Fruit fly (Drosophila melanogaster) whole organism, embryonic: Measurements from ENCODE around the gene Sas-6.

Source experiments
- Ada2b ChIP-seq: fragments of 200-800 bp; sonication (Bioruptor generic); IDR thresholded peaks from 2 replicates; pipeline ENCODE4 v1.3.6; 2022; ENCODE audit warnings: missing biosample characterization, missing genetic modification characterization
- CG10431 ChIP-seq: fragments of 200-800 bp; sonication (Bioruptor generic); optimal IDR thresholded peaks from 3 replicates; lab custom pipeline; 2018; ENCODE audit warnings: missing biosample characterization, mild to moderate bottlenecking, missing genetic modification characterization
- CG10979 ChIP-seq: fragments of 200-800 bp; sonication (Bioruptor generic); optimal IDR thresholded peaks from 2 replicates; lab custom pipeline; 2018; ENCODE audit warnings: missing biosample characterization, mild to moderate bottlenecking, missing genetic modification characterization, moderate library complexity
- CG11247 ChIP-seq: fragments of 200-800 bp; sonication (Bioruptor generic); IDR thresholded peaks from 2 replicates; pipeline ENCODE4 v1.3.6; 2022; ENCODE audit warnings: missing biosample characterization, missing genetic modification characterization
- CG17359 ChIP-seq: fragments of 200-800 bp; sonication (Bioruptor generic); optimal IDR thresholded peaks from 3 replicates; lab custom pipeline; 2018; ENCODE audit warnings: missing biosample characterization, mild to moderate bottlenecking, missing genetic modification characterization, moderate library complexity
- CG17361 ChIP-seq: fragments of 200-800 bp; sonication (Bioruptor generic); IDR thresholded peaks from 3 replicates; pipeline ENCODE4 v1.3.6; 2022; ENCODE audit warnings: missing biosample characterization, missing genetic modification characterization
- CG1792 ChIP-seq: fragments of 200-800 bp; sonication (Bioruptor generic); optimal IDR thresholded peaks from 2 replicates; lab custom pipeline; 2016; ENCODE audit warnings: missing biosample characterization, missing genetic modification characterization
- CG18262 ChIP-seq: fragments of 200-800 bp; optimal IDR thresholded peaks from 3 replicates; lab custom pipeline; 2019; ENCODE audit warnings: missing biosample characterization, mild to moderate bottlenecking, missing genetic modification characterization, moderate library complexity
- CG18599 ChIP-seq: fragments of 200-800 bp; sonication (Bioruptor generic); optimal IDR thresholded peaks from 3 replicates; lab custom pipeline; 2017; ENCODE audit warnings: missing biosample characterization, missing genetic modification characterization, mild to moderate bottlenecking, moderate library complexity, missing genetic modification reagents
- CG2120 ChIP-seq: fragments of 200-800 bp; sonication (Bioruptor generic); optimal IDR thresholded peaks from 3 replicates; lab custom pipeline; 2016; ENCODE audit warnings: missing biosample characterization, missing genetic modification characterization
- CG30403 ChIP-seq: fragments of 200-800 bp; sonication (Bioruptor generic); optimal IDR thresholded peaks from 3 replicates; lab custom pipeline; 2016; ENCODE audit warnings: missing biosample characterization, missing genetic modification characterization
- CG31365 ChIP-seq: fragments of 200-800 bp; sonication (Bioruptor generic); optimal IDR thresholded peaks from 2 replicates; lab custom pipeline; 2018; ENCODE audit warnings: missing biosample characterization, mild to moderate bottlenecking, missing genetic modification characterization
- CG32532 ChIP-seq: fragments of 200-800 bp; sonication (Bioruptor generic); IDR thresholded peaks from 2 replicates; pipeline ENCODE4 v1.3.6; 2022; ENCODE audit warnings: missing biosample characterization, missing genetic modification characterization
- CG3281 ChIP-seq: fragments of 200-800 bp; sonication (Bioruptor generic); optimal IDR thresholded peaks from 3 replicates; lab custom pipeline; 2017; ENCODE audit warnings: missing biosample characterization, mild to moderate bottlenecking, missing genetic modification characterization
- CG34224 ChIP-seq: fragments of 200-800 bp; sonication (Bioruptor generic); IDR thresholded peaks from 3 replicates; pipeline ENCODE4 v1.3.6; 2022; ENCODE audit warnings: missing biosample characterization, missing genetic modification characterization; ENCODE audit not compliant: partially characterized antibody
- CG42726 ChIP-seq: fragments of 200-800 bp; sonication (Bioruptor generic); IDR thresholded peaks from 2 replicates; pipeline ENCODE4 v1.3.6; 2022; ENCODE audit warnings: missing biosample characterization, missing genetic modification characterization; ENCODE audit not compliant: partially characterized antibody
- CG4617 ChIP-seq: fragments of 200-800 bp; sonication (Bioruptor generic); optimal IDR thresholded peaks from 3 replicates; lab custom pipeline; 2016; ENCODE audit warnings: missing biosample characterization, missing genetic modification characterization, borderline replicate concordance
- CG4854 ChIP-seq: fragments of 200-800 bp; sonication (Bioruptor generic); optimal IDR thresholded peaks from 2 replicates; lab custom pipeline; 2016; ENCODE audit warnings: missing biosample characterization, missing genetic modification characterization, inconsistent platforms
- CG5953 ChIP-seq: fragments of 200-800 bp; sonication (Bioruptor generic); IDR thresholded peaks from 2 replicates; pipeline ENCODE4 v1.3.6; 2022; ENCODE audit warnings: missing biosample characterization, missing genetic modification characterization
- CG7556 ChIP-seq: fragments of 200-800 bp; sonication (Bioruptor generic); optimal IDR thresholded peaks from 2 replicates; lab custom pipeline; 2017; ENCODE audit warnings: missing biosample characterization, mild to moderate bottlenecking, missing genetic modification characterization
- CG7745 ChIP-seq: fragments of 200-800 bp; sonication (Bioruptor generic); optimal IDR thresholded peaks from 2 replicates; lab custom pipeline; 2018; ENCODE audit warnings: missing biosample characterization, mild to moderate bottlenecking, missing genetic modification characterization, moderate library complexity
- Dad ChIP-seq: fragments of 200-800 bp; sonication (Bioruptor generic); optimal IDR thresholded peaks from 3 replicates; lab custom pipeline; 2016; ENCODE audit warnings: missing biosample characterization, missing genetic modification characterization
- Dbx ChIP-seq: fragments of 200-800 bp; sonication (Bioruptor generic); IDR thresholded peaks from 3 replicates; pipeline ENCODE4 v1.3.6; 2022; ENCODE audit warnings: missing biosample characterization, missing genetic modification characterization
- Deaf1 ChIP-seq: fragments of 200-800 bp; optimal IDR thresholded peaks from 3 replicates; lab custom pipeline; 2019; ENCODE audit warnings: missing biosample characterization, mild to moderate bottlenecking, missing genetic modification characterization, moderate library complexity
- Dll ChIP-seq: fragments of 200-800 bp; sonication (Bioruptor generic); IDR thresholded peaks from 4 replicates; pipeline ENCODE4 v1.3.6; 2022; ENCODE audit warnings: missing biosample characterization, missing genetic modification characterization; ENCODE audit not compliant: partially characterized antibody
- HLH4C ChIP-seq: fragments of 200-800 bp; sonication (Bioruptor generic); IDR thresholded peaks from 3 replicates; pipeline ENCODE4 v1.3.6; 2022; ENCODE audit warnings: missing biosample characterization, missing genetic modification characterization; ENCODE audit not compliant: partially characterized antibody
- Hey ChIP-seq: fragments of 200-800 bp; sonication (Bioruptor generic); optimal IDR thresholded peaks from 3 replicates; lab custom pipeline; 2018; ENCODE audit warnings: missing biosample characterization, mild to moderate bottlenecking, missing genetic modification characterization
- Hmr ChIP-seq: fragments of 200-800 bp; sonication (Bioruptor generic); optimal IDR thresholded peaks from 3 replicates; lab custom pipeline; 2017; ENCODE audit warnings: mild to moderate bottlenecking, missing biosample characterization, missing genetic modification reagents, missing genetic modification characterization
- MBD-R2 ChIP-seq: fragments of 200-800 bp; sonication (Bioruptor generic); IDR thresholded peaks from 2 replicates; pipeline ENCODE4 v1.3.6; 2022; ENCODE audit warnings: missing biosample characterization, missing genetic modification characterization
- MESR4 ChIP-seq: fragments of 200-800 bp; sonication (Bioruptor generic); optimal IDR thresholded peaks from 2 replicates; lab custom pipeline; 2018; ENCODE audit warnings: missing biosample characterization, mild to moderate bottlenecking, missing genetic modification characterization, moderate library complexity
- Mad ChIP-seq: fragments of 200-800 bp; sonication (Bioruptor generic); optimal IDR thresholded peaks from 2 replicates; lab custom pipeline; 2016; ENCODE audit warnings: missing biosample characterization, missing genetic modification characterization
- Med ChIP-seq: fragments of 200-800 bp; sonication (Bioruptor generic); peaks from one replicate; lab custom pipeline; 2016; ENCODE audit warnings: missing biosample characterization, missing genetic modification characterization, mild to moderate bottlenecking, inconsistent platforms, moderate library complexity
- Myb ChIP-seq: fragments of 200-800 bp; sonication (Bioruptor generic); optimal IDR thresholded peaks from 2 replicates; lab custom pipeline; 2016; ENCODE audit warnings: missing biosample characterization, missing genetic modification characterization
- Sin3A ChIP-seq: fragments of >200 bp; optimal IDR thresholded peaks from 2 replicates; lab custom pipeline; 2018
- Six4 ChIP-seq: fragments of 200-800 bp; sonication (Bioruptor generic); optimal IDR thresholded peaks from 2 replicates; lab custom pipeline; 2016; ENCODE audit warnings: missing biosample characterization, missing genetic modification characterization
- ara ChIP-seq: fragments of 200-800 bp; sonication (Bioruptor generic); IDR thresholded peaks from 2 replicates; pipeline ENCODE4 v1.3.6; 2022; ENCODE audit warnings: missing biosample characterization, missing genetic modification characterization
- ash1 ChIP-seq: fragments of 200-800 bp; sonication (Bioruptor generic); optimal IDR thresholded peaks from 2 replicates; lab custom pipeline; 2018; ENCODE audit warnings: missing biosample characterization, mild to moderate bottlenecking, missing genetic modification characterization
- az2 ChIP-seq: fragments of 200-800 bp; sonication (Bioruptor generic); optimal IDR thresholded peaks from 3 replicates; lab custom pipeline; 2016; ENCODE audit warnings: missing biosample characterization, missing genetic modification characterization
- caup ChIP-seq: fragments of 200-800 bp; sonication (Bioruptor generic); optimal IDR thresholded peaks from 3 replicates; lab custom pipeline; 2017; ENCODE audit warnings: missing biosample characterization, mild to moderate bottlenecking, missing genetic modification characterization, moderate library complexity; ENCODE audit not compliant: severe bottlenecking
- dysf ChIP-seq: fragments of 200-800 bp; sonication (Bioruptor generic); IDR thresholded peaks from 3 replicates; pipeline ENCODE4 v1.3.6; 2022; ENCODE audit warnings: missing biosample characterization, missing genetic modification characterization
- nmo ChIP-seq: fragments of 200-800 bp; sonication (Bioruptor generic); optimal IDR thresholded peaks from 2 replicates; lab custom pipeline; 2018; ENCODE audit warnings: missing biosample characterization, mild to moderate bottlenecking, missing genetic modification characterization, moderate library complexity
- oc ChIP-seq: fragments of 200-800 bp; sonication (Bioruptor generic); optimal IDR thresholded peaks from 2 replicates; lab custom pipeline; 2018; ENCODE audit warnings: missing biosample characterization, mild to moderate bottlenecking, missing genetic modification characterization, moderate library complexity
- phol ChIP-seq: fragments of 200-800 bp; sonication (Bioruptor generic); optimal IDR thresholded peaks from 3 replicates; lab custom pipeline; 2018; ENCODE audit warnings: missing biosample characterization, mild to moderate bottlenecking, missing genetic modification characterization, moderate library complexity
- prd ChIP-seq, 3 experiments: fragments of >200 bp in 2 of 3; fragments of 200-800 bp in 1 of 3; sonication (Bioruptor generic) in 1 of 3; optimal IDR thresholded peaks in 2 of 3; IDR thresholded peaks in 1 of 3; 2 replicates in 2 of 3; 3 replicates in 1 of 3; pipeline versions ENCODE4 v1.3.6 to Lab custom; 2017 to 2022; ENCODE audit warnings: missing biosample characterization in 1 of 3, missing genetic modification characterization in 1 of 3
- row ChIP-seq: fragments of 200-800 bp; sonication (Bioruptor generic); IDR thresholded peaks from 3 replicates; pipeline ENCODE4 v1.3.6; 2022; ENCODE audit warnings: missing biosample characterization, missing genetic modification characterization
- schlank ChIP-seq: fragments of 200-800 bp; sonication (Bioruptor generic); optimal IDR thresholded peaks from 2 replicates; lab custom pipeline; 2018; ENCODE audit warnings: missing biosample characterization, mild to moderate bottlenecking, missing genetic modification characterization
- slbo ChIP-seq: fragments of 200-800 bp; sonication (Bioruptor generic); IDR thresholded peaks from 2 replicates; pipeline ENCODE4 v1.3.6; 2022; ENCODE audit warnings: missing biosample characterization, missing genetic modification characterization
- sna ChIP-seq: fragments of 200-800 bp; sonication (Bioruptor generic); IDR thresholded peaks from 2 replicates; pipeline ENCODE4 v1.3.6; 2022; ENCODE audit warnings: missing biosample characterization, missing genetic modification characterization; ENCODE audit not compliant: partially characterized antibody
- sqz ChIP-seq: fragments of 200-800 bp; sonication (Bioruptor generic); optimal IDR thresholded peaks from 3 replicates; lab custom pipeline; 2018; ENCODE audit warnings: missing biosample characterization, mild to moderate bottlenecking, missing genetic modification characterization
- sug ChIP-seq: fragments of 200-800 bp; optimal IDR thresholded peaks from 2 replicates; lab custom pipeline; 2019; ENCODE audit warnings: missing biosample characterization, mild to moderate bottlenecking, missing genetic modification characterization, moderate library complexity
- vfl ChIP-seq: fragments of 200-800 bp; sonication (Bioruptor generic); optimal IDR thresholded peaks from 2 replicates; lab custom pipeline; 2016; ENCODE audit warnings: missing biosample characterization, missing genetic modification characterization
- wdn ChIP-seq: fragments of 200-800 bp; sonication (Bioruptor generic); IDR thresholded peaks from 2 replicates; pipeline ENCODE4 v1.3.6; 2022; ENCODE audit warnings: missing biosample characterization, missing genetic modification characterization

Gene Sas-6

dm6 chr3R:29995035-29995434, at the start of gene Sas-6, which contains the start of gene CG7903 (continued):
- no peak for TF ChIP-seq Dbx (GFP tag; lab: Robert Waterston, UW)
- TF ChIP-seq Deaf1 (tag; lab: Kevin White, UChicago), result no peak
- TF ChIP-seq CG30403 (GFP tag; lab: Kevin White, UChicago), result peak; percentile 2
- TF ChIP-seq CG31365, result no peak
- no peak for TF ChIP-seq CG5953
- no peak for TF ChIP-seq Dad (GFP tag; lab: Kevin White, UChicago)
- TF ChIP-seq CG1792 (GFP tag; lab: Kevin White, UChicago), result no peak
- TF ChIP-seq sqz (GFP tag; lab: Kevin White, UChicago), result no peak
- TF ChIP-seq az2 (GFP tag; lab: Kevin White, UChicago), result no peak
- TF ChIP-seq Six4, result no peak
- TF ChIP-seq Dll (GFP tag; lab: Robert Waterston, UW), result peak; percentile 73
- no peak for TF ChIP-seq caup (GFP tag; lab: Kevin White, UChicago)
- peak; percentile 32; the same call in 1 of the 3 replicates for TF ChIP-seq row (GFP tag; lab: Robert Waterston, UW)
- TF ChIP-seq Med, result peak; percentile 79
- TF ChIP-seq HLH4C, result peak; percentile 72
- peak; percentile 76 for TF ChIP-seq CG34224 (GFP tag; lab: Robert Waterston, UW)
- TF ChIP-seq nmo, result peak; percentile 20
- peak; percentile 60 for TF ChIP-seq sna
- TF ChIP-seq Mad (GFP tag; lab: Kevin White, UChicago), result no peak
- peak; percentile 77 for TF ChIP-seq CG42726 (GFP tag; lab: Robert Waterston, UW)
- TF ChIP-seq MESR4 (GFP tag; lab: Kevin White, UChicago), result peak; percentile 71
- TF ChIP-seq CG17359 (tag; lab: Kevin White, UChicago), result no peak
- TF ChIP-seq Hey, result no peak
- TF ChIP-seq Sin3A, result peak; percentile 63
- TF ChIP-seq CG10431 (GFP tag; lab: Kevin White, UChicago), result no peak
- TF ChIP-seq oc (tag; lab: Kevin White, UChicago), result no peak
- TF ChIP-seq ara (GFP tag; lab: Robert Waterston, UW), result no peak
- no peak for TF ChIP-seq sug (tag; lab: Kevin White, UChicago)
- no peak for TF ChIP-seq CG18262 (tag; lab: Kevin White, UChicago)
- no peak for TF ChIP-seq CG17361 (GFP tag; lab: Robert Waterston, UW)
- TF ChIP-seq schlank (tag; lab: Kevin White, UChicago), result no peak
- TF ChIP-seq CG4617 (GFP tag; lab: Kevin White, UChicago), result peak; percentile 81
- peak; percentile 63 for TF ChIP-seq phol (tag; lab: Kevin White, UChicago)
- no peak for TF ChIP-seq ash1 (GFP tag; lab: Kevin White, UChicago)
- no peak for TF ChIP-seq CG7745 (tag; lab: Kevin White, UChicago)
- peak; percentile 62 for TF ChIP-seq Myb (GFP tag; lab: Kevin White, UChicago)
- no peak for TF ChIP-seq CG10979 (tag; lab: Kevin White, UChicago)
- no peak for TF ChIP-seq CG4854
- TF ChIP-seq MBD-R2 (GFP tag; lab: Robert Waterston, UW), result peak; percentile 94

dm6 chr3R:29959329-29959728, 35.8 kb upstream of the Sas-6 start:
- 0 out of 2 replicates have a peak, but pooled peaks have one; percentile 27 for TF ChIP-seq Ada2b
- peak; percentile 38; the same call in 1 of the 2 replicates for TF ChIP-seq wdn (GFP tag; lab: Robert Waterston, UW)
- no peak for TF ChIP-seq vfl
- TF ChIP-seq slbo, result peak; percentile 48
- 0 out of 2 replicates have a peak, but pooled peaks have one; percentile 16 for TF ChIP-seq CG32532 (GFP tag; lab: Robert Waterston, UW)
- no peak for TF ChIP-seq prd (optimal IDR thresholded peaks at IDR 0.05; lab: Kevin White, UChicago)
- TF ChIP-seq prd (GFP tag; IDR thresholded peaks at IDR 0.05; lab: Robert Waterston, UW), result 0 out of 3 replicates have a peak, but pooled peaks have one; percentile 11
- 0 out of 2 replicates have a peak, but pooled peaks have one; percentile 29 for TF ChIP-seq CG11247 (GFP tag; lab: Robert Waterston, UW)
- peak; percentile 1 for TF ChIP-seq Hmr (GFP tag; lab: Kevin White, UChicago)
- peak; percentile 4 for TF ChIP-seq CG7556 (GFP tag; lab: Kevin White, UChicago)
- TF ChIP-seq CG3281 (GFP tag; lab: Kevin White, UChicago), result peak; percentile 3
- peak; percentile 56 for TF ChIP-seq CG18599 (GFP tag; lab: Kevin White, UChicago)
- TF ChIP-seq CG2120 (GFP tag; lab: Kevin White, UChicago), result peak; percentile 35
- TF ChIP-seq dysf (GFP tag; lab: Robert Waterston, UW), result peak; percentile 52; the same call in 2 of the 3 replicates
